Worm (Caenorhabditis elegans) whole organism, L4 larva: ENCODE results near the gene hbl-1.

ENCODE experiments used
- F37D6.2 ChIP-seq: sonication (generic microtip); optimal IDR thresholded peaks from 2 replicates; lab custom pipeline; 2016; ENCODE audit warnings: mild to moderate bottlenecking, missing genetic modification characterization, missing compliant biosample characterization
- T20F7.1 ChIP-seq: fragments of 200-800 bp; sonication (Bioruptor generic); optimal IDR thresholded peaks from 2 replicates; lab custom pipeline; 2018; ENCODE audit warnings: mild to moderate bottlenecking, missing genetic modification characterization, missing compliant biosample characterization
- T26A8.4 ChIP-seq: fragments of 200-800 bp; sonication (Bioruptor generic); IDR thresholded peaks from 2 replicates; pipeline ENCODE4 v1.3.6; 2022; ENCODE audit warnings: missing genetic modification characterization, missing compliant biosample characterization
- Y105C5A.15 ChIP-seq: fragments of 200-800 bp; sonication (Bioruptor generic); IDR thresholded peaks from 2 replicates; pipeline ENCODE4 v1.3.6; 2022; ENCODE audit warnings: missing genetic modification characterization, missing compliant biosample characterization
- Y48G9A.11 ChIP-seq: fragments of 200-800 bp; sonication (Bioruptor generic); IDR thresholded peaks from 2 replicates; pipeline ENCODE4 v1.3.6; 2022; ENCODE audit warnings: missing genetic modification reagents, missing genetic modification characterization, missing compliant biosample characterization
- ZK546.5 ChIP-seq, 2 experiments: sonication (generic microtip); optimal IDR thresholded peaks; 2 replicates each; lab custom pipeline; 2017; ENCODE audit warnings: missing biosample characterization in 2 of 2, missing genetic modification characterization in 2 of 2
- aha-1 ChIP-seq: fragments of 150-350 bp; peaks from one replicate; lab custom pipeline; 2014; ENCODE audit warnings: missing biosample characterization, missing genetic modification characterization
- aly-2 ChIP-seq: sonication (generic microtip); optimal IDR thresholded peaks from 2 replicates; lab custom pipeline; 2018; ENCODE audit warnings: missing biosample characterization, missing genetic modification characterization
- ama-1 ChIP-seq: fragments of 150-350 bp; optimal IDR thresholded peaks from 2 replicates; lab custom pipeline; 2014; ENCODE audit warnings: inconsistent platforms, mixed read lengths
- attf-4 ChIP-seq: sonication (generic microtip); optimal IDR thresholded peaks from 3 replicates; lab custom pipeline; 2017; ENCODE audit warnings: missing biosample characterization, missing genetic modification characterization
- ceh-28 ChIP-seq: fragments of 150-350 bp; optimal IDR thresholded peaks from 2 replicates; lab custom pipeline; 2014; ENCODE audit warnings: missing biosample characterization, missing genetic modification reagents, missing genetic modification characterization
- ceh-32 ChIP-seq: sonication (generic microtip); optimal IDR thresholded peaks from 2 replicates; lab custom pipeline; 2016; ENCODE audit warnings: mild to moderate bottlenecking, missing genetic modification characterization, missing compliant biosample characterization; ENCODE audit not compliant: poor library complexity
- ceh-44 ChIP-seq: fragments of 200-800 bp; sonication (Bioruptor generic); IDR thresholded peaks from 2 replicates; pipeline ENCODE4 v1.3.6; 2022; ENCODE audit warnings: missing genetic modification reagents, missing genetic modification characterization, missing compliant biosample characterization
- ceh-62 ChIP-seq: sonication (generic microtip); optimal IDR thresholded peaks from 2 replicates; lab custom pipeline; 2017; ENCODE audit warnings: missing biosample characterization, missing genetic modification characterization
- ceh-82 ChIP-seq: sonication (generic microtip); optimal IDR thresholded peaks from 2 replicates; lab custom pipeline; 2017; ENCODE audit warnings: missing biosample characterization, missing genetic modification characterization
- cey-2 ChIP-seq: sonication (generic microtip); optimal IDR thresholded peaks from 3 replicates; lab custom pipeline; 2017; ENCODE audit warnings: missing genetic modification characterization, mild to moderate bottlenecking, missing compliant biosample characterization, antibody characterized with exemption, borderline replicate concordance; ENCODE audit not compliant: insufficient read depth
- ctbp-1 ChIP-seq: fragments of 200-800 bp; sonication (Bioruptor generic); IDR thresholded peaks from 2 replicates; pipeline ENCODE4 v1.3.6; 2022; ENCODE audit warnings: missing genetic modification reagents, missing genetic modification characterization, missing compliant biosample characterization
- daf-16 ChIP-seq, 3 experiments: sonication (generic microtip); optimal IDR thresholded peaks; 2 replicates each; lab custom pipeline; 2016 to 2017; ENCODE audit warnings: missing genetic modification characterization in 3 of 3, missing genetic modification reagents in 3 of 3, mild to moderate bottlenecking in 2 of 3, missing compliant biosample characterization in 2 of 3, missing biosample characterization in 1 of 3, moderate library complexity in 1 of 3
- daf-8 ChIP-seq: fragments of 200-800 bp; sonication (Bioruptor generic); IDR thresholded peaks from 2 replicates; pipeline ENCODE4 v1.3.6; 2022; ENCODE audit warnings: missing genetic modification characterization, missing compliant biosample characterization
- dmd-6 ChIP-seq: fragments of 200-800 bp; sonication (Bioruptor generic); IDR thresholded peaks from 2 replicates; pipeline ENCODE4 v1.3.6; 2022; ENCODE audit warnings: missing genetic modification reagents, missing genetic modification characterization, missing compliant biosample characterization
- dpl-1 ChIP-seq: fragments of 150-350 bp; optimal IDR thresholded peaks from 2 replicates; lab custom pipeline; 2014; ENCODE audit warnings: missing biosample characterization, missing genetic modification reagents, missing genetic modification characterization
- duxl-1 ChIP-seq: sonication (generic microtip); optimal IDR thresholded peaks from 2 replicates; lab custom pipeline; 2016; ENCODE audit warnings: mild to moderate bottlenecking, missing genetic modification characterization, moderate library complexity, missing compliant biosample characterization; ENCODE audit not compliant: poor library complexity
- dve-1 ChIP-seq: sonication (generic microtip); optimal IDR thresholded peaks from 2 replicates; lab custom pipeline; 2017; ENCODE audit warnings: antibody characterized with exemption, mild to moderate bottlenecking, missing genetic modification characterization, missing compliant biosample characterization; ENCODE audit not compliant: insufficient read depth
- fkh-10 ChIP-seq: fragments of 150-350 bp; optimal IDR thresholded peaks from 2 replicates; lab custom pipeline; 2014; ENCODE audit warnings: missing biosample characterization, missing genetic modification reagents, missing genetic modification characterization
- lim-7 ChIP-seq: fragments of 200-800 bp; sonication (Bioruptor generic); IDR thresholded peaks from 2 replicates; pipeline ENCODE4 v1.3.6; 2022; ENCODE audit warnings: missing genetic modification characterization, missing compliant biosample characterization
- lin-13 ChIP-seq: fragments of 150-350 bp; optimal IDR thresholded peaks from 2 replicates; lab custom pipeline; 2014; ENCODE audit warnings: missing biosample characterization, missing genetic modification reagents, missing genetic modification characterization
- lin-39 ChIP-seq: fragments of 150-350 bp; optimal IDR thresholded peaks from 2 replicates; lab custom pipeline; 2014; ENCODE audit warnings: missing biosample characterization, missing genetic modification reagents, missing genetic modification characterization
- mdt-29 ChIP-seq: fragments of 200-800 bp; sonication (Bioruptor generic); IDR thresholded peaks from 2 replicates; pipeline ENCODE4 v1.3.6; 2022; ENCODE audit warnings: missing genetic modification reagents, missing genetic modification characterization, missing compliant biosample characterization
- mep-1 ChIP-seq: fragments of 150-350 bp; sonication (generic microtip); optimal IDR thresholded peaks from 3 replicates; lab custom pipeline; 2014; ENCODE audit warnings: missing biosample characterization, missing genetic modification characterization
- mes-2 ChIP-seq: sonication (generic microtip); optimal IDR thresholded peaks from 2 replicates; lab custom pipeline; 2016; ENCODE audit warnings: missing genotype, mild to moderate bottlenecking, missing genetic modification characterization, missing compliant biosample characterization; ENCODE audit not compliant: poor library complexity, severe bottlenecking
- mxl-3 ChIP-seq: fragments of 200-800 bp; sonication (Bioruptor generic); optimal IDR thresholded peaks from 2 replicates; lab custom pipeline; 2018; ENCODE audit warnings: mild to moderate bottlenecking, missing genetic modification characterization, missing compliant biosample characterization
- nhr-10 ChIP-seq: fragments of 150-350 bp; optimal IDR thresholded peaks from 2 replicates; lab custom pipeline; 2014; ENCODE audit warnings: missing biosample characterization, missing genetic modification characterization
- nhr-11 ChIP-seq: fragments of 150-350 bp; optimal IDR thresholded peaks from 2 replicates; lab custom pipeline; 2014; ENCODE audit warnings: missing biosample characterization, missing genetic modification characterization
- nhr-111 ChIP-seq: fragments of 200-800 bp; sonication (Bioruptor generic); optimal IDR thresholded peaks from 2 replicates; lab custom pipeline; 2018; ENCODE audit warnings: mild to moderate bottlenecking, missing genetic modification characterization, missing compliant biosample characterization
- nhr-237 ChIP-seq: sonication (generic microtip); optimal IDR thresholded peaks from 2 replicates; lab custom pipeline; 2017; ENCODE audit warnings: missing biosample characterization, missing genetic modification characterization
- nhr-41 ChIP-seq: fragments of 200-800 bp; sonication (Bioruptor generic); IDR thresholded peaks from 2 replicates; pipeline ENCODE4 v1.3.6; 2022; ENCODE audit warnings: missing genetic modification reagents, missing genetic modification characterization, missing compliant biosample characterization
- nhr-42 ChIP-seq: fragments of 200-800 bp; sonication (Bioruptor generic); IDR thresholded peaks from 2 replicates; pipeline ENCODE4 v1.3.6; 2022; ENCODE audit warnings: missing genetic modification characterization, missing compliant biosample characterization
- nhr-76 ChIP-seq: fragments of 150-350 bp; optimal IDR thresholded peaks from 2 replicates; lab custom pipeline; 2014; ENCODE audit warnings: missing biosample characterization, missing genetic modification characterization
- pha-4 ChIP-seq, 2 experiments: fragments of 150-350 bp in 1 of 2; fragments of 200-800 bp in 1 of 2; sonication (Bioruptor generic) in 1 of 2; IDR thresholded peaks in 1 of 2; optimal IDR thresholded peaks in 1 of 2; 2 replicates each; pipeline versions ENCODE4 v1.3.6 to Lab custom; 2014 to 2022; ENCODE audit warnings: missing genetic modification characterization in 2 of 2, missing genetic modification reagents in 2 of 2, missing biosample characterization in 1 of 2, missing compliant biosample characterization in 1 of 2
- set-16 ChIP-seq: fragments of 200-800 bp; sonication (Bioruptor generic); IDR thresholded peaks from 2 replicates; pipeline ENCODE4 v1.3.6; 2022; ENCODE audit warnings: missing genetic modification reagents, missing genetic modification characterization, missing compliant biosample characterization
- snpc-1.2 ChIP-seq: fragments of 200-800 bp; sonication (Bioruptor generic); IDR thresholded peaks from 2 replicates; pipeline ENCODE4 v1.3.6; 2022; ENCODE audit warnings: missing genetic modification reagents, missing genetic modification characterization, missing compliant biosample characterization
- spr-3 ChIP-seq: fragments of 200-800 bp; sonication (Bioruptor generic); optimal IDR thresholded peaks from 2 replicates; lab custom pipeline; 2018; ENCODE audit warnings: mild to moderate bottlenecking, missing genetic modification characterization, missing compliant biosample characterization
- tra-1 ChIP-seq: fragments of 200-800 bp; sonication (Bioruptor generic); IDR thresholded peaks from 2 replicates; pipeline ENCODE4 v1.3.6; 2022; ENCODE audit warnings: missing genetic modification reagents, missing genetic modification characterization, missing compliant biosample characterization
- unc-39 ChIP-seq: sonication (generic microtip); optimal IDR thresholded peaks from 2 replicates; lab custom pipeline; 2017; ENCODE audit warnings: missing biosample characterization, missing genetic modification characterization
- vab-7 ChIP-seq: fragments of 200-800 bp; sonication (Bioruptor generic); IDR thresholded peaks from 2 replicates; pipeline ENCODE4 v1.3.6; 2022; ENCODE audit warnings: missing genetic modification reagents, missing genetic modification characterization, missing compliant biosample characterization
- zag-1 ChIP-seq: fragments of 150-350 bp; optimal IDR thresholded peaks from 2 replicates; lab custom pipeline; 2014; ENCODE audit warnings: missing biosample characterization, missing genetic modification characterization
- zfp-3 ChIP-seq: fragments of 200-800 bp; sonication (Bioruptor generic); conservative IDR thresholded peaks from 2 replicates; pipeline ENCODE4 v1.3.6; 2022; ENCODE audit warnings: missing genetic modification reagents, missing genetic modification characterization, missing compliant biosample characterization
- zip-11 ChIP-seq: fragments of 200-800 bp; sonication (Bioruptor generic); IDR thresholded peaks from 2 replicates; pipeline ENCODE4 v1.3.6; 2022; ENCODE audit warnings: missing genetic modification characterization, missing compliant biosample characterization
- ztf-11 ChIP-seq: fragments of 150-350 bp; optimal IDR thresholded peaks from 2 replicates; lab custom pipeline; 2014; ENCODE audit warnings: missing biosample characterization, missing genetic modification characterization
- ztf-7 ChIP-seq: fragments of 150-350 bp; optimal IDR thresholded peaks from 2 replicates; lab custom pipeline; 2014; ENCODE audit warnings: missing biosample characterization, missing genetic modification characterization

The hbl-1 gene

ce11 chrX:5819702-5820470 lies 2.1 kb upstream of the hbl-1 start (continued):
- TF ChIP-seq ztf-11 (no peak), aha-1 (peak; percentile 62), dmd-6 (GFP tag; lab: Robert Waterston, UW) (no peak), ctbp-1 (GFP tag; lab: Robert Waterston, UW) (peak; percentile 52), daf-16 (GFP tag; optimal IDR thresholded peaks at IDR 0.05; lab: Kevin White, UChicago) (peak in 1 of 2 experiments; percentile 91), daf-16 (tag; optimal IDR thresholded peaks at IDR 0.05; lab: Kevin White, UChicago) (no peak), ceh-62 (tag; lab: Kevin White, UChicago) (no peak), spr-3 (GFP tag; lab: Kevin White, UChicago) (no peak), dpl-1 (no peak), mxl-3 (no peak), nhr-11 (tag; lab: Kevin White, UChicago) (peak; percentile 37), ceh-44 (GFP tag; lab: Robert Waterston, UW) (no peak), duxl-1 (tag; lab: Kevin White, UChicago) (no peak), T20F7.1 (no peak), nhr-10 (tag; lab: Kevin White, UChicago) (no peak), aly-2 (no peak), Y105C5A.15 (GFP tag; lab: Robert Waterston, UW) (no peak), tra-1 (GFP tag; lab: Robert Waterston, UW) (0 out of 2 replicates have a peak, but pooled peaks have one; percentile 24), daf-8 (GFP tag; lab: Robert Waterston, UW) (no peak), lin-39 (tag; lab: Kevin White, UChicago) (no peak), ceh-28 (tag; lab: Kevin White, UChicago) (no peak), snpc-1.2 (GFP tag; lab: Robert Waterston, UW) (no peak), cey-2 (tag; lab: Kevin White, UChicago) (no peak), unc-39 (tag; lab: Kevin White, UChicago) (no peak), set-16 (GFP tag; lab: Robert Waterston, UW) (peak; percentile 41; the same call in 1 of the 2 replicates), lin-13 (GFP tag; lab: Kevin White, UChicago) (no peak), nhr-42 (GFP tag; lab: Robert Waterston, UW) (no peak), mep-1 (tag; lab: Kevin White, UChicago) (peak; percentile 51), mes-2 (tag; lab: Kevin White, UChicago) (peak; percentile 41), ceh-32 (tag; lab: Kevin White, UChicago) (no peak), mdt-29 (GFP tag; lab: Robert Waterston, UW) (no peak), T26A8.4 (no peak), ama-1 (lab: Kevin White, UChicago) (no peak), zfp-3 (GFP tag; lab: Robert Waterston, UW) (no peak), vab-7 (GFP tag; lab: Robert Waterston, UW) (no peak), lim-7 (GFP tag; lab: Robert Waterston, UW) (no peak), dve-1 (tag; lab: Kevin White, UChicago) (no peak), ztf-7 (tag; lab: Kevin White, UChicago) (no peak), nhr-237 (no peak), attf-4 (tag; lab: Kevin White, UChicago) (no peak), ceh-82 (tag; lab: Kevin White, UChicago) (no peak), zip-11 (GFP tag; lab: Robert Waterston, UW) (no peak), ZK546.5 (tag; optimal IDR thresholded peaks at IDR 0.05; lab: Kevin White, UChicago) (no peak), zag-1 (tag; lab: Kevin White, UChicago) (no peak), Y48G9A.11 (no peak), nhr-76 (tag; lab: Kevin White, UChicago) (no peak), fkh-10 (GFP tag; lab: Kevin White, UChicago) (peak; percentile 55), pha-4 (GFP tag; IDR thresholded peaks at IDR 0.05; lab: Robert Waterston, UW) (no peak), pha-4 (tag; optimal IDR thresholded peaks at IDR 0.05; lab: Kevin White, UChicago) (no peak), nhr-41 (GFP tag; lab: Robert Waterston, UW) (no peak), F37D6.2 (tag; lab: Kevin White, UChicago) (peak; percentile 30), nhr-111 (no peak)
